Fruit fly (Drosophila melanogaster): ENCODE measurements around the gene rtet.

rtet gene

dm6 chr3R:21112742-21113465 is 4.7 kb downstream of the rtet start (continued):
- TF ChIP-seq CG10366 (GFP tag; IDR thresholded peaks at IDR 0.05) (peak; percentile 86), HmgD (GFP tag; optimal IDR thresholded peaks at IDR 0.05) (peak; percentile 90), Neu2 (GFP tag; optimal IDR thresholded peaks at IDR 0.05; ENCODE audit: borderline replicate concordance) (peak; percentile 27), Ssrp (tag; optimal IDR thresholded peaks at IDR 0.05) (peak; percentile 80), shn (GFP tag; optimal IDR thresholded peaks at IDR 0.05) (peak; percentile 80), zf30C (GFP tag; optimal IDR thresholded peaks at IDR 0.05) (peak; percentile 88), CG31388 (GFP tag; optimal IDR thresholded peaks at IDR 0.05) (peak; percentile 22), Pdp1 (GFP tag; optimal IDR thresholded peaks at IDR 0.05) (peak; percentile 87), Fer1 (GFP tag; optimal IDR thresholded peaks at IDR 0.05) (peak; percentile 91), CG11456 (GFP tag; IDR thresholded peaks at IDR 0.05) (peak; percentile 89), Hey (tag; optimal IDR thresholded peaks at IDR 0.05) (peak; percentile 61), CG15011 (GFP tag; optimal IDR thresholded peaks at IDR 0.05) (no peak), Meics (GFP tag; optimal IDR thresholded peaks at IDR 0.05) (peak; percentile 51), hkb (optimal IDR thresholded peaks at IDR 0.05) (no peak), hkb (GFP tag; IDR thresholded peaks at IDR 0.05) (peak; percentile 94), ato (GFP tag; IDR thresholded peaks at IDR 0.05; ENCODE audit: partially characterized antibody) (no peak), BEAF-32 (GFP tag; optimal IDR thresholded peaks at IDR 0.05) (no peak), ara (GFP tag; IDR thresholded peaks at IDR 0.05) (peak; percentile 85), Antp (GFP tag; optimal IDR thresholded peaks at IDR 0.05) (peak; percentile 88), row (GFP tag; IDR thresholded peaks at IDR 0.05) (peak; percentile 88), CG6683 (GFP tag; optimal IDR thresholded peaks at IDR 0.05) (no peak), ab (GFP tag; optimal IDR thresholded peaks at IDR 0.05) (peak; percentile 61), CG11723 (GFP tag; optimal IDR thresholded peaks at IDR 0.05) (peak; percentile 81), CG2120 (GFP tag; optimal IDR thresholded peaks at IDR 0.05) (peak; percentile 93), CG9817 (tag; optimal IDR thresholded peaks at IDR 0.05) (peak; percentile 74), Mes4 (GFP tag; optimal IDR thresholded peaks at IDR 0.05) (peak; percentile 85), CG2678 (tag; optimal IDR thresholded peaks at IDR 0.05) (no peak), ttk (GFP tag; IDR thresholded peaks at IDR 0.05) (peak; percentile 75), CG8359 (GFP tag; optimal IDR thresholded peaks at IDR 0.05; ENCODE audit: borderline replicate concordance) (peak; percentile 57), schlank (tag; optimal IDR thresholded peaks at IDR 0.05) (peak; percentile 72), CG12219 (GFP tag; optimal IDR thresholded peaks at IDR 0.05) (peak; percentile 90), Dll (GFP tag; IDR thresholded peaks at IDR 0.05; ENCODE audit: partially characterized antibody) (no peak), Aef1 (GFP tag; IDR thresholded peaks at IDR 0.05) (peak; percentile 79), fd3F (GFP tag; optimal IDR thresholded peaks at IDR 0.05) (peak; percentile 77), CG17328 (GFP tag; IDR thresholded peaks at IDR 0.05) (peak; percentile 89), CG8765 (GFP tag; IDR thresholded peaks at IDR 0.05) (0 out of 2 replicates have a peak, but pooled peaks have one; percentile 47), Ada2b (GFP tag; IDR thresholded peaks at IDR 0.05) (peak; percentile 90), wdn (GFP tag; IDR thresholded peaks at IDR 0.05) (peak; percentile 84), CG14441 (GFP tag; IDR thresholded peaks at IDR 0.05) (peak; percentile 85), MTF-1 (GFP tag; optimal IDR thresholded peaks at IDR 0.05; ENCODE audit: borderline replicate concordance) (peak; percentile 89), pum (GFP tag; optimal IDR thresholded peaks at IDR 0.05) (peak; percentile 86), CG33557 (GFP tag; optimal IDR thresholded peaks at IDR 0.05) (peak; percentile 40), HLH3B (GFP tag; IDR thresholded peaks at IDR 0.05) (peak; percentile 87), mam (GFP tag; optimal IDR thresholded peaks at IDR 0.05) (peak; percentile 87), Sin3A (optimal IDR thresholded peaks at IDR 0.05) (no peak), Mad (GFP tag; optimal IDR thresholded peaks at IDR 0.05) (peak; percentile 82), Gsc (GFP tag; IDR thresholded peaks at IDR 0.05) (0 out of 2 replicates have a peak, but pooled peaks have one; percentile 24), cas (GFP tag; IDR thresholded peaks at IDR 0.05) (peak; percentile 77), ATbp (GFP tag; optimal IDR thresholded peaks at IDR 0.05) (peak; percentile 94), CG43689 (GFP tag; IDR thresholded peaks at IDR 0.05) (peak; percentile 65)
